Worm (Caenorhabditis elegans) whole organism, L4/young adult: Measurements from ENCODE around the gene C03E10.3.

Experiments used
- W03F9.2 ChIP-seq: fragments of 150-350 bp; optimal IDR thresholded peaks from 2 replicates; lab custom pipeline; 2014; ENCODE audit warnings: missing biosample characterization, missing genetic modification characterization
- dao-5 ChIP-seq: sonication (generic microtip); optimal IDR thresholded peaks from 2 replicates; lab custom pipeline; 2016; ENCODE audit warnings: missing genotype, missing genetic modification characterization, moderate library complexity, missing compliant biosample characterization
- him-1 ChIP-seq: sonication (generic microtip); optimal IDR thresholded peaks from 2 replicates; lab custom pipeline; 2016; ENCODE audit warnings: missing genotype, missing genetic modification reagents, missing genetic modification characterization, missing compliant biosample characterization

DNA sequence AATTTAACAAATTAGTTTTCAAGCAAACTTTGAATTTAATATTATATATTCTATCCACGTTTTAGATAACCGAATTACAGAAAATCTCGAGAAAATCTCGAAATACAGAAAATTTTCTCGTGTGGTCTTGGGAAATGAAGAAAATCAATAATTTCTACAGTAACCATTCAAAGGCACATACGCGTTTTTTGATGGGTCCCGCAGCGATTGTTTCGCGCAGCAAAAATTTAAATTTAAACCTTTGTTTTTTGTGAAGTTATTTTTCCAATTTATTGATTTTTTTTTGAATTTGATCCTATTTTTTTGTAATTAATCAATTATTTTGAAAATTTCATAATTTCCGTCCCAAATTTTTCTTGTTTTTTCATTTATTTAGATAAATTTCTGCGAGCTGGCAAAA is 6.7 kb upstream of the C03E10.3 start:
- TF ChIP-seq dao-5 = no peak
- no peak for TF ChIP-seq him-1 (tag; lab: Kevin White, UChicago)
- TF ChIP-seq W03F9.2 (tag; lab: Kevin White, UChicago) = no peak
